Worm (Caenorhabditis elegans): ENCODE measurements around the gene R07E5.7.

Gene R07E5.7

ce11 chrIII:4398463-4398862, 20.5 kb downstream of the R07E5.7 start, which contains the start of gene R07E5.6:
Gene R07E5.6, plus strand, starts transcription at chrIII:4398763.
- TF ChIP-seq ceh-28 (tag; optimal IDR thresholded peaks at IDR 0.05) = peak; percentile 51
- TF ChIP-seq lin-15B (tag; optimal IDR thresholded peaks at IDR 0.05) = no peak

DNA sequence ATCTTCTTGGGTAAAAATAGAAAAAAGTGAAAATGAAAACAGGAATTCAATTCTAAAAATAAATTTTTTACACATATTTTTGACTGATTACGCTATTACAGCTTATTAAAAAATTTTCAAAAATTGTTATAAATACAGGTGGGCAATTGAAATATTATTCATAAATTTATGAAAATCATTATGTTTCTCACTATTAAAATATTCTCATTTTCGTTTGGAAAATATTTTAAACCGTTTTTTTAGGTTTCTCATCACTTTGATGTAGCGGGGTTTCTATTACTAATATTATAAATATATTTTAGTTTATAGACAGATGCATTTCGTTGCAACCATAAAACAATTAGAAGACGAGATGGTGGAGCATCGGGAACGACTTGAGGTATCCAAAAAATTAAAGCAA, 21.9 kb downstream of the R07E5.7 start, which contains the start of gene R07E5.5:
Gene R07E5.5 (plus strand): TSS at position 301 of the 400 bp plus-strand sequence.
- TF ChIP-seq nhr-42 (GFP tag; IDR thresholded peaks at IDR 0.05) = no peak
- TF ChIP-seq sdz-12 (GFP tag; optimal IDR thresholded peaks at IDR 0.05) = no peak
- no peak for TF ChIP-seq hmg-1.1 (GFP tag; IDR thresholded peaks at IDR 0.05)
- TF ChIP-seq dmd-9 (GFP tag; IDR thresholded peaks at IDR 0.05) = no peak
- no peak for TF ChIP-seq ctbp-1 (GFP tag; IDR thresholded peaks at IDR 0.05)
- TF ChIP-seq ZK546.5 (tag; optimal IDR thresholded peaks at IDR 0.05) = no peak
- no peak for TF ChIP-seq lim-7 (GFP tag; IDR thresholded peaks at IDR 0.05)
- TF ChIP-seq ceh-28 (tag; optimal IDR thresholded peaks at IDR 0.05) = no peak
- TF ChIP-seq daf-19 (GFP tag; conservative IDR thresholded peaks at IDR 0.05) = no peak

DNA sequence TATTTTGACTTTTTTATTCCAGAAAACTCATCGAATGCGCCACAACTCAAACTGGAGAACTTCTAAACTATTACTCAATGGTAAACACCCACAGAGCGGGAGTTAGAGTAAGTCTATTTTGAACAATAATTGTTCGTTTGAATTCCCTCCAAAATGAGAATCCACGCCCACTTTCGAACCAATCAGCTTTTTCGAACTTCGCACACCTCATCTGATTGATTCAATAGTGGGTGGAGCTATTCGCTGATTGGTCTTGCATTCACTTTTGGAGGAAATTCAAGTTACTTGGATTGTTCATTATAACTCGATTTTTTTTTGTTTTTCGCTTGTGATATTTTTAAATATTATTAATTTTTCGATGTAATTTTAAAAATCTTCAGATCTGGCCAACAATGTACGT, 23.1 kb downstream of the R07E5.7 start:
- TF ChIP-seq Y75B8A.6 (GFP tag; IDR thresholded peaks at IDR 0.05) (no peak), Y5F2A.4 (GFP tag; optimal IDR thresholded peaks at IDR 0.05) (no peak), zfp-2 (tag; optimal IDR thresholded peaks at IDR 0.05) (no peak), duxl-1 (tag; optimal IDR thresholded peaks at IDR 0.05; ENCODE audit: poor library complexity) (no peak), madf-5 (GFP tag; IDR thresholded peaks at IDR 0.05) (no peak), cey-2 (tag; optimal IDR thresholded peaks at IDR 0.05; ENCODE audit: borderline replicate concordance, insufficient read depth) (no peak), sdz-12 (GFP tag; optimal IDR thresholded peaks at IDR 0.05) (no peak), mxl-3 (GFP tag; optimal IDR thresholded peaks at IDR 0.05) (no peak), nhr-41 (GFP tag; IDR thresholded peaks at IDR 0.05) (no peak), snpc-1.2 (GFP tag; IDR thresholded peaks at IDR 0.05) (no peak), pha-4 (GFP tag; IDR thresholded peaks at IDR 0.05) (no peak), pha-4 (tag; optimal IDR thresholded peaks at IDR 0.05) (no peak), nhr-10 (tag; optimal IDR thresholded peaks at IDR 0.05) (no peak)

- TF ChIP-seq unc-62 (GFP tag; optimal IDR thresholded peaks at IDR 0.05 in 1 of 2) (no peak), unc-62 (tag; optimal IDR thresholded peaks at IDR 0.05) (no peak), fkh-10 (GFP tag; optimal IDR thresholded peaks at IDR 0.05) (no peak), hlh-30 (tag; optimal IDR thresholded peaks at IDR 0.05; ENCODE audit: insufficient read depth) (no peak), arid-1 (GFP tag; conservative IDR thresholded peaks at IDR 0.05) (no peak)
Observed at ce11 chrIII:4394496-4394895, 24.5 kb downstream of the R07E5.7 start, which contains the start of gene R07E5.4. Gene R07E5.4, plus strand, starts transcription at chrIII:4394796.

DNA sequence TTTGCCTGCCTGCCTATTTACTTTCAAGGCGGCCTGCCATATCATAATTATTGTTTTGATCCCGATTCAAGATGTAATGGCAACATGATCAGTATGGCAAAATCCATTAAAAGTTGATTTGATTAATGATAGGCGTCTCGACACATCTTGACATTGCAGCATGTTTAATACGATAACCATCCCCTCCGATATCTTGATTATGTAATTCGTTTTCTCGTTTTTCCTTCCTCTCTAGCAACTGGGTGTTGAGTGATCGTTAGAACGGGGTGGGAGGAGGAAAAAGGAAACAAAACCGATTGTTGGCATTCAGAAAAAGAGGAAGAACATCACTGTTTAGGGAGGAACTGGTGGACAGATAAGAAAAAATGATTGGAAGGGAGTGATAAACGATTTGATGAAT, 27.0 kb downstream of the R07E5.7 start:
- TF ChIP-seq mdl-1 (tag; optimal IDR thresholded peaks at IDR 0.05) (no peak), lin-13 (GFP tag; optimal IDR thresholded peaks at IDR 0.05) (no peak), aha-1 (tag) (peak; percentile 38), pqm-1 (tag; optimal IDR thresholded peaks at IDR 0.05) (no peak), mxl-3 (GFP tag; optimal IDR thresholded peaks at IDR 0.05) (no peak), nhr-102 (tag; optimal IDR thresholded peaks at IDR 0.05) (no peak), php-3 (GFP tag; IDR thresholded peaks at IDR 0.05) (no peak)

DNA sequence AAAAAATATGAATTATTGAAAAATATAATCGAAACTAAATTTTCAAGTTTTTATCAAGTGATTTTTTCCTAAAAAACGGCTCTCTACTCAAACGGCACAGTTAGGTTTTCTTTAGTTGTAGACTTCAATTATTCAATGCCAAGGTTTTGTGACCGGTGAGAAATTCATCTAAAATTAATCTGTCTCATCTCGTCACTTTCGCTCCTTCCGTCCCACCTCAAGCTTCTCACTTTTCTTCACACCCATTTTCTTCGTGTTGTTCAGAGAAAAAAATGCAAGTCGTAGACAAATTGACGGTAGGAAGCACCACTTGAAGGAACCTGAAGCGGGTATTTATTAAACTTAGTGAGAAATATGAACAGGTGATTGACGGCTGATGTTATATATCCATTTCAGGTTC, 27.6 kb downstream of the R07E5.7 start:
- TF ChIP-seq pqm-1 (tag; optimal IDR thresholded peaks at IDR 0.05) (no peak), mes-2 (tag; optimal IDR thresholded peaks at IDR 0.05; ENCODE audit: poor library complexity, severe bottlenecking) (no peak), nhr-111 (GFP tag; optimal IDR thresholded peaks at IDR 0.05) (no peak), madf-5 (GFP tag; IDR thresholded peaks at IDR 0.05) (no peak), mep-1 (tag; optimal IDR thresholded peaks at IDR 0.05) (no peak), F10B5.3 (tag; optimal IDR thresholded peaks at IDR 0.05) (no peak), daf-19 (GFP tag; conservative IDR thresholded peaks at IDR 0.05) (no peak), vab-7 (GFP tag; IDR thresholded peaks at IDR 0.05) (no peak), ceh-82 (tag; optimal IDR thresholded peaks at IDR 0.05) (no peak), nhr-77 (tag; optimal IDR thresholded peaks at IDR 0.05) (no peak), ceh-20 (GFP tag; IDR thresholded peaks at IDR 0.05) (no peak), dmd-6 (GFP tag; IDR thresholded peaks at IDR 0.05) (no peak), Y75B8A.6 (GFP tag; IDR thresholded peaks at IDR 0.05) (no peak), Y5F2A.4 (GFP tag; optimal IDR thresholded peaks at IDR 0.05) (no peak), nhr-42 (GFP tag; IDR thresholded peaks at IDR 0.05) (no peak), dmd-9 (GFP tag; IDR thresholded peaks at IDR 0.05) (no peak), ctbp-1 (GFP tag; IDR thresholded peaks at IDR 0.05) (no peak)
